Worm (Caenorhabditis elegans): ENCODE data around the gene zip-5.

- TF ChIP-seq pag-3 (tag; optimal IDR thresholded peaks at IDR 0.05; ENCODE audit: borderline replicate concordance) (no peak), dve-1 (tag; optimal IDR thresholded peaks at IDR 0.05) (no peak), ref-2 (tag; optimal IDR thresholded peaks at IDR 0.05) (no peak), hlh-13 (GFP tag; optimal IDR thresholded peaks at IDR 0.05) (no peak), tbx-2 (tag; optimal IDR thresholded peaks at IDR 0.05) (no peak), ahr-1 (tag; optimal IDR thresholded peaks at IDR 0.05) (no peak), pax-1 (tag; optimal IDR thresholded peaks at IDR 0.05) (no peak)
Observed at ce11 chrV:13272275-13272674, 7.9 kb downstream of the zip-5 start.

Data from whole organism, late embryonic.